Fruit fly (Drosophila melanogaster) whole organism, adult: ENCODE measurements around the gene CG34308.

Experiments used
- CG11617 ChIP-seq: fragments of 200-800 bp; sonication (Bioruptor generic); optimal IDR thresholded peaks from 2 replicates; lab custom pipeline; 2017; ENCODE audit warnings: mild to moderate bottlenecking, missing biosample characterization, missing genetic modification reagents, missing genetic modification characterization
- CG12768 ChIP-seq: fragments of 200-800 bp; sonication (Bioruptor generic); optimal IDR thresholded peaks from 2 replicates; lab custom pipeline; 2017; ENCODE audit warnings: missing biosample characterization, missing genetic modification characterization, mild to moderate bottlenecking, moderate library complexity, missing genetic modification reagents
- CG14711 ChIP-seq: fragments of 200-800 bp; sonication (Bioruptor generic); optimal IDR thresholded peaks from 2 replicates; lab custom pipeline; 2018; ENCODE audit warnings: missing biosample characterization, mild to moderate bottlenecking, missing genetic modification characterization, moderate library complexity
- CG1620 ChIP-seq: fragments of 200-800 bp; sonication (Bioruptor generic); optimal IDR thresholded peaks from 2 replicates; lab custom pipeline; 2016; ENCODE audit warnings: missing biosample characterization, missing genetic modification characterization
- CG33017 ChIP-seq: fragments of 200-800 bp; sonication (Bioruptor generic); optimal IDR thresholded peaks from 2 replicates; lab custom pipeline; 2018; ENCODE audit warnings: missing biosample characterization, mild to moderate bottlenecking, missing genetic modification characterization, moderate library complexity
- CG5204 ChIP-seq: fragments of 200-800 bp; sonication (Bioruptor generic); optimal IDR thresholded peaks from 2 replicates; lab custom pipeline; 2016; ENCODE audit warnings: missing biosample characterization, missing genetic modification characterization
- CG7045 ChIP-seq: fragments of 200-800 bp; sonication (Bioruptor generic); optimal IDR thresholded peaks from 2 replicates; lab custom pipeline; 2017; ENCODE audit warnings: missing biosample characterization, mild to moderate bottlenecking, missing genetic modification characterization
- CG7101 ChIP-seq: fragments of 200-800 bp; sonication (Bioruptor generic); optimal IDR thresholded peaks from 2 replicates; lab custom pipeline; 2018; ENCODE audit warnings: missing biosample characterization, mild to moderate bottlenecking, missing genetic modification characterization, moderate library complexity
- Clk ChIP-seq: fragments of 200-800 bp; sonication (Bioruptor generic); optimal IDR thresholded peaks from 2 replicates; lab custom pipeline; 2017; ENCODE audit warnings: missing biosample characterization, missing genetic modification characterization
- Crg-1 ChIP-seq: fragments of 200-800 bp; sonication (Bioruptor generic); optimal IDR thresholded peaks from 2 replicates; lab custom pipeline; 2016; ENCODE audit warnings: missing biosample characterization, missing genetic modification characterization
- Hr96 ChIP-seq: fragments of 200-800 bp; sonication (Bioruptor generic); optimal IDR thresholded peaks from 2 replicates; lab custom pipeline; 2016; ENCODE audit warnings: missing biosample characterization, missing genetic modification characterization
- Mnt ChIP-seq: fragments of 200-800 bp; sonication (Bioruptor generic); optimal IDR thresholded peaks from 2 replicates; lab custom pipeline; 2016; ENCODE audit warnings: missing biosample characterization, mild to moderate bottlenecking, missing genetic modification characterization
- bab1 ChIP-seq: fragments of 200-800 bp; sonication (Bioruptor generic); optimal IDR thresholded peaks from 3 replicates; lab custom pipeline; 2019; ENCODE audit warnings: missing biosample characterization, mild to moderate bottlenecking, missing genetic modification characterization, moderate library complexity
- cic ChIP-seq: fragments of 200-800 bp; sonication (Bioruptor generic); optimal IDR thresholded peaks from 2 replicates; lab custom pipeline; 2017; ENCODE audit warnings: missing biosample characterization, mild to moderate bottlenecking, missing genetic modification characterization, moderate library complexity
- cnc ChIP-seq, 2 experiments: fragments of >200 bp; optimal IDR thresholded peaks; 2 replicates each; lab custom pipeline; 2017
- kay ChIP-seq: fragments of 200-800 bp; sonication (Bioruptor generic); peaks from one replicate; lab custom pipeline; 2016; ENCODE audit warnings: missing biosample characterization, missing genetic modification characterization, borderline replicate concordance
- ovo ChIP-seq: fragments of 200-800 bp; sonication (Bioruptor generic); optimal IDR thresholded peaks from 2 replicates; lab custom pipeline; 2016; ENCODE audit warnings: missing biosample characterization, missing genetic modification characterization
- pad ChIP-seq: fragments of 200-800 bp; sonication (Bioruptor generic); optimal IDR thresholded peaks from 3 replicates; lab custom pipeline; 2017; ENCODE audit warnings: missing biosample characterization, missing genetic modification characterization, mild to moderate bottlenecking, moderate library complexity, missing genetic modification reagents
- tj ChIP-seq: fragments of 200-800 bp; sonication (Bioruptor generic); optimal IDR thresholded peaks from 3 replicates; lab custom pipeline; 2017; ENCODE audit warnings: missing biosample characterization, mild to moderate bottlenecking, missing genetic modification characterization, moderate library complexity
- toe ChIP-seq: fragments of 200-800 bp; sonication (Bioruptor generic); optimal IDR thresholded peaks from 2 replicates; lab custom pipeline; 2016; ENCODE audit warnings: missing biosample characterization, missing genetic modification characterization

CG34308 gene

dm6 chr3R:13051942-13052693, 36.9 kb upstream of the CG34308 start, which contains the start of gene pic:
Gene pic, plus strand, starts transcription at chr3R:13052245.
- TF ChIP-seq Clk: no peak
- TF ChIP-seq CG7101 (tag; lab: Kevin White, UChicago): no peak
- peak; percentile 28 for TF ChIP-seq Crg-1
- peak; percentile 34 for TF ChIP-seq CG14711 (tag; lab: Kevin White, UChicago)
- TF ChIP-seq pad (GFP tag; lab: Kevin White, UChicago): peak; percentile 2
- TF ChIP-seq kay: no peak
- peak; percentile 78 for TF ChIP-seq bab1 (GFP tag; lab: Kevin White, UChicago)
- no peak for TF ChIP-seq Hr96 (GFP tag; lab: Kevin White, UChicago)
- TF ChIP-seq Mnt (GFP tag; lab: Kevin White, UChicago): peak; percentile 11
- TF ChIP-seq CG11617 (GFP tag; lab: Kevin White, UChicago): no peak
- no peak for TF ChIP-seq ovo (GFP tag; lab: Kevin White, UChicago)
- TF ChIP-seq tj (GFP tag; lab: Kevin White, UChicago): peak; percentile 1

dm6 chr3R:13056553-13056952, 32.5 kb upstream of the CG34308 start:
- TF ChIP-seq ovo (GFP tag; lab: Kevin White, UChicago): no peak
- TF ChIP-seq CG7101 (tag; lab: Kevin White, UChicago): no peak
- TF ChIP-seq CG5204: no peak
- no peak for TF ChIP-seq CG7045
- no peak for TF ChIP-seq CG1620
- TF ChIP-seq bab1 (GFP tag; lab: Kevin White, UChicago): no peak
- no peak for TF ChIP-seq Mnt (GFP tag; lab: Kevin White, UChicago)
- no peak for TF ChIP-seq CG14711 (tag; lab: Kevin White, UChicago)
- TF ChIP-seq kay: no peak

dm6 chr3R:13057121-13057805, 31.8 kb upstream of the CG34308 start, which contains the start of gene sim:
Gene sim, plus strand, starts transcription at chr3R:13057755.
- no peak for TF ChIP-seq cnc (optimal IDR thresholded peaks at IDR 0.05; lab: Kevin White, UChicago)

dm6 chr3R:13063746-13064592, 25.1 kb upstream of the CG34308 start:
- TF ChIP-seq cic (GFP tag; lab: Kevin White, UChicago): no peak
- TF ChIP-seq CG33017 (tag; lab: Kevin White, UChicago): no peak
- TF ChIP-seq Hr96 (GFP tag; lab: Kevin White, UChicago): no peak
- no peak for TF ChIP-seq tj (GFP tag; lab: Kevin White, UChicago)
- no peak for TF ChIP-seq cnc (optimal IDR thresholded peaks at IDR 0.05; lab: Kevin White, UChicago)
- no peak for TF ChIP-seq bab1 (GFP tag; lab: Kevin White, UChicago)
- TF ChIP-seq CG5204: no peak
- TF ChIP-seq kay: no peak
- TF ChIP-seq CG12768 (GFP tag; lab: Kevin White, UChicago): no peak
- no peak for TF ChIP-seq toe
- no peak for TF ChIP-seq CG1620

- TF ChIP-seq cnc (optimal IDR thresholded peaks at IDR 0.05; lab: Kevin White, UChicago): no peak
- TF ChIP-seq CG5204: no peak
Observed at dm6 chr3R:13065180-13065757, 23.8 kb upstream of the CG34308 start.

dm6 chr3R:13068022-13068421, 21.0 kb upstream of the CG34308 start:
- TF ChIP-seq CG7101 (tag; lab: Kevin White, UChicago): peak; percentile 62
- TF ChIP-seq cic (GFP tag; lab: Kevin White, UChicago): no peak
- TF ChIP-seq Hr96 (GFP tag; lab: Kevin White, UChicago): no peak
- TF ChIP-seq CG1620: no peak
- TF ChIP-seq Clk: no peak
- TF ChIP-seq pad (GFP tag; lab: Kevin White, UChicago): peak; percentile 6
- TF ChIP-seq ovo (GFP tag; lab: Kevin White, UChicago): no peak
- no peak for TF ChIP-seq Mnt (GFP tag; lab: Kevin White, UChicago)
- TF ChIP-seq CG5204: no peak
- no peak for TF ChIP-seq CG33017 (tag; lab: Kevin White, UChicago)
- no peak for TF ChIP-seq bab1 (GFP tag; lab: Kevin White, UChicago)
- peak; percentile 74 for TF ChIP-seq kay
- TF ChIP-seq CG14711 (tag; lab: Kevin White, UChicago): peak; percentile 40
